Fruit fly (Drosophila melanogaster): ENCODE measurements around the gene CG7579.
A peak's percentile ranks its signal among the peaks of the same experiment; 100 is the strongest.

CG7579 gene

DNA sequence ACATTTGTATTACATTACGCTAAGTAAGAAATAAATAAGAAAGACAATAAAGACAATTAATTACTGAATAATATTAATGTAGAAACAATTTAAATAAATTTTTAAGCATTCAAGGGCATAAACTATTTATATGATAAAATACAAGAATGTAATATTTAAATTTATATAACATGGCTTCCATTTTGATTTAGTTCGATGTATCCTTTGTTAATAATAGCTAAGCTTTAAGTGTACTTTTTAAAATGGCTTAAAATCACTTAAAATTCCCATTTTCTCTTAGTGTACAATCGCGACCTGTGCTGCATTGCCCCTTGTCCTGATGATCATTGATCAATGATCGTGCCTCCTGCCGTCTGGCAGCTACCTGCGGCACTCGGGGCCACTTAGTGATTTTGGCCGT lies 12.8 kb downstream of the CG7579 start (continued):
- TF ChIP-seq OdsH (GFP tag; optimal IDR thresholded peaks at IDR 0.05) (no peak), CG8319 (GFP tag; optimal IDR thresholded peaks at IDR 0.05) (no peak), ss (GFP tag; optimal IDR thresholded peaks at IDR 0.05) (no peak), CG6792 (GFP tag; optimal IDR thresholded peaks at IDR 0.05) (peak; percentile 26), CG6808 (GFP tag; optimal IDR thresholded peaks at IDR 0.05) (no peak), Smox (GFP tag; optimal IDR thresholded peaks at IDR 0.05) (peak; percentile 24), dac (GFP tag; optimal IDR thresholded peaks at IDR 0.05) (no peak), Eip75B (GFP tag; optimal IDR thresholded peaks at IDR 0.05) (no peak), CG8119 (GFP tag; IDR thresholded peaks at IDR 0.05) (no peak), dsx (GFP tag; optimal IDR thresholded peaks at IDR 0.05; ENCODE audit: poor library complexity, severe bottlenecking) (no peak), Blimp-1 (GFP tag; optimal IDR thresholded peaks at IDR 0.05) (peak; percentile 9), Sox15 (GFP tag; optimal IDR thresholded peaks at IDR 0.05) (no peak), CG4318 (GFP tag; optimal IDR thresholded peaks at IDR 0.05) (no peak), achi (GFP tag; optimal IDR thresholded peaks at IDR 0.05) (peak; percentile 12), CG3919 (GFP tag; optimal IDR thresholded peaks at IDR 0.05) (peak; percentile 21)

dm6 chr3L:15669939-15670338 lies 13.3 kb downstream of the CG7579 start:
- TF ChIP-seq net (GFP tag; optimal IDR thresholded peaks at IDR 0.05) (no peak), CG6276 (GFP tag; optimal IDR thresholded peaks at IDR 0.05) (no peak), svp (GFP tag) (no peak), Eip93F (GFP tag; optimal IDR thresholded peaks at IDR 0.05) (no peak), cyc (GFP tag; optimal IDR thresholded peaks at IDR 0.05) (no peak), CG7368 (GFP tag; optimal IDR thresholded peaks at IDR 0.05) (no peak), ss (GFP tag; optimal IDR thresholded peaks at IDR 0.05) (no peak), fd59A (GFP tag; optimal IDR thresholded peaks at IDR 0.05) (no peak), Eip75B (GFP tag; optimal IDR thresholded peaks at IDR 0.05) (no peak), CG6163 (GFP tag; IDR thresholded peaks at IDR 0.05) (no peak), CG6808 (GFP tag; optimal IDR thresholded peaks at IDR 0.05) (no peak), CG10631 (GFP tag; optimal IDR thresholded peaks at IDR 0.05) (no peak), Blimp-1 (GFP tag; optimal IDR thresholded peaks at IDR 0.05) (no peak), CG8119 (GFP tag; IDR thresholded peaks at IDR 0.05) (no peak), Met (GFP tag; optimal IDR thresholded peaks at IDR 0.05) (no peak)

DNA sequence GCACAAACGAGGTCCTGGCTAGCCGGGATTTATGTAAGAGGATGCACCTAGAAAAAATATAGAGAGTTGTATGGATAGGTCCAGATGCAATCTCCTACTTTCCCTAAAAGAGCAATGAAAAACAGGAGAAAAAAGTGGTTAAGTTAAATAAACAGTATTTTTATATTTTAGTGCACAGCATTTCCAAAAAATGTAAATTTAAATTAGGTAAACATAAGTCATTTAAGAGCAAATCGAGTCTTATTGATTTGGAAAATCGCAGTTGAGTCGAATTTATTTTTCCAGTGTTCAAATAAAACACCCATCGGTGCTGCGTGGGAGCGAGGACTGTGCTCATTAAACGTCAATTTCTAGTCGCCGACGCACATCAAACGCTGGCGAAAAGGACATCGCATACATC lies 17.5 kb downstream of the CG7579 start:
- no peak for TF ChIP-seq achi (GFP tag; optimal IDR thresholded peaks at IDR 0.05)
- TF ChIP-seq CG32006 (GFP tag; optimal IDR thresholded peaks at IDR 0.05): no peak
- TF ChIP-seq CG31627 (GFP tag; optimal IDR thresholded peaks at IDR 0.05): no peak
- no peak for TF ChIP-seq Eip75B (GFP tag; optimal IDR thresholded peaks at IDR 0.05)

DNA sequence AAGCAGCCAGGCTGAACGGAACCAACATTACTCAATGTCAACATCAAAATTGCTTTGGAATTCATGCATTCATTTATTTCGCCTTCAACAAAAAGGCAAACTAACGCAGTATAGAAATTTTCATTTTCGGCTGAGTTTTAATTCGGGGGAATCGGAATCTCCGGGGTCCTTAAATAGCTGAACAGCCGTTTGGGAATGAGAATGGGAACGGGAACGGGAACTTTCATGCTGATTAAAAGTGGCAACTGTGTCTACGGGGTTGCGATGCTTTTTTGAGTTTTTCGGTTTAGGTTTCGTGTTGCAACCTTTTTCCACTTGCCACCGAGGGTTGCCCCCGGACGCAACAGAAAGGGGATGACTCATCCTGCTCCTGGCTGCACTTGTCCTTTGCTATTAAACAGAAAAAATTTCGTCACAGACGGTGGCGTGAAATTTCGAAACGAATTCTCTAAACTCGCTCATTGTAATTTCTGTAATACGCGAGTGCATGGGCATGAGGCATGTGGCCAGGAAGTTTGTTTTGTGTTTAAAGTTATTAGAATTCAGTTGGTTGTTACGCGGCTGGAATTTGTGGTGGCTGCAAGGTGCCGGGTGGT lies 18.9 kb downstream of the CG7579 start:
- TF ChIP-seq Hr4 (GFP tag; optimal IDR thresholded peaks at IDR 0.05): no peak

DNA sequence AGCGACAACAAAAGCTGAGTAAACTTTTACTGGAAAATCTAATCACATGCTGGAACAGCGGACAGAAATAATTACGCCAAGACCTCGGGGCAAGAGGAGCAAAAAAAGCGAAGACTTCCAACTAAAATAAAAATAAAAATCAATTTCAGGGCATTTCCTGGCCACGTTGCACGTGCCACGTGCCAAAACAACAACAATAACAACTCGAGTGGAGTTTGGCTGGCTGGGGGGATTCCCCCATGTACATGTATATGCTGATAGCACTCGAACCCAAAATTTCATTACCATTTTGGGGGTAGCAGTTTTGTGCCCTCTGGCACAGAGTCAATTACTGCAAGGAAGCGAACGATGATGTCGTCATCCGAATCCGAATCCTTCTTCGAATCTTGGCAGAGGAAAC lies 20.7 kb downstream of the CG7579 start:
- TF ChIP-seq net (GFP tag; optimal IDR thresholded peaks at IDR 0.05): no peak
- no peak for TF ChIP-seq acj6 (GFP tag; optimal IDR thresholded peaks at IDR 0.05)
- no peak for TF ChIP-seq CG6808 (GFP tag; optimal IDR thresholded peaks at IDR 0.05)
- TF ChIP-seq CG34406 (GFP tag; optimal IDR thresholded peaks at IDR 0.05): no peak
- TF ChIP-seq pdm3 (GFP tag; optimal IDR thresholded peaks at IDR 0.05): no peak
- TF ChIP-seq CG9139 (GFP tag; optimal IDR thresholded peaks at IDR 0.05): no peak
- TF ChIP-seq fd85E (GFP tag; optimal IDR thresholded peaks at IDR 0.05): no peak
- TF ChIP-seq lz (GFP tag; optimal IDR thresholded peaks at IDR 0.05): no peak
- TF ChIP-seq CG16779 (tag; optimal IDR thresholded peaks at IDR 0.05): no peak
- no peak for TF ChIP-seq CG11762 (GFP tag; optimal IDR thresholded peaks at IDR 0.05; ENCODE audit: insufficient read depth)
- no peak for TF ChIP-seq eg (GFP tag; IDR thresholded peaks at IDR 0.05)
- TF ChIP-seq fkh (GFP tag; optimal IDR thresholded peaks at IDR 0.05): no peak
- no peak for TF ChIP-seq Hr4 (GFP tag; optimal IDR thresholded peaks at IDR 0.05)
- no peak for TF ChIP-seq spab (GFP tag; optimal IDR thresholded peaks at IDR 0.05)
- no peak for TF ChIP-seq Sox14 (GFP tag; optimal IDR thresholded peaks at IDR 0.05)
- no peak for TF ChIP-seq CG8319 (GFP tag; optimal IDR thresholded peaks at IDR 0.05)
